Fruit fly (Drosophila melanogaster) whole organism, embryonic: Measurements from ENCODE around the gene CG14691.

Experiments
- Antp ChIP-seq: fragments of 200-800 bp; sonication (Bioruptor generic); optimal IDR thresholded peaks from 3 replicates; lab custom pipeline; 2016; ENCODE audit warnings: missing biosample characterization, missing genetic modification characterization
- Asciz ChIP-seq: fragments of 200-800 bp; sonication (Bioruptor generic); optimal IDR thresholded peaks from 2 replicates; lab custom pipeline; 2017; ENCODE audit warnings: missing biosample characterization, mild to moderate bottlenecking, missing genetic modification characterization, missing genetic modification reagents
- BtbVII ChIP-seq: fragments of 200-800 bp; sonication (Bioruptor generic); optimal IDR thresholded peaks from 3 replicates; lab custom pipeline; 2017; ENCODE audit warnings: missing biosample characterization, mild to moderate bottlenecking, missing genetic modification characterization
- CG10565 ChIP-seq: fragments of 200-800 bp; sonication (Bioruptor generic); optimal IDR thresholded peaks from 3 replicates; lab custom pipeline; 2016; ENCODE audit warnings: missing biosample characterization, mild to moderate bottlenecking, missing genetic modification characterization
- CG11247 ChIP-seq: fragments of 200-800 bp; sonication (Bioruptor generic); IDR thresholded peaks from 2 replicates; pipeline ENCODE4 v1.3.6; 2022; ENCODE audit warnings: missing biosample characterization, missing genetic modification characterization
- CG13894 ChIP-seq: fragments of 200-800 bp; sonication (Bioruptor generic); optimal IDR thresholded peaks from 3 replicates; lab custom pipeline; 2018; ENCODE audit warnings: missing biosample characterization, mild to moderate bottlenecking, missing genetic modification characterization, moderate library complexity
- CG1603 ChIP-seq: fragments of 200-800 bp; sonication (Bioruptor generic); optimal IDR thresholded peaks from 2 replicates; lab custom pipeline; 2019; ENCODE audit warnings: missing biosample characterization, mild to moderate bottlenecking, missing genetic modification characterization, moderate library complexity
- CG17361 ChIP-seq: fragments of 200-800 bp; sonication (Bioruptor generic); IDR thresholded peaks from 3 replicates; pipeline ENCODE4 v1.3.6; 2022; ENCODE audit warnings: missing biosample characterization, missing genetic modification characterization
- CG17802 ChIP-seq: fragments of 200-800 bp; sonication (Bioruptor generic); optimal IDR thresholded peaks from 2 replicates; lab custom pipeline; 2018; ENCODE audit warnings: missing biosample characterization, mild to moderate bottlenecking, missing genetic modification characterization, moderate library complexity
- CG18011 ChIP-seq: fragments of 200-800 bp; sonication (Bioruptor generic); optimal IDR thresholded peaks from 2 replicates; lab custom pipeline; 2017; ENCODE audit warnings: missing biosample characterization, missing genetic modification characterization, mild to moderate bottlenecking, moderate library complexity, missing genotype
- CG1832 ChIP-seq: fragments of 200-800 bp; sonication (Bioruptor generic); optimal IDR thresholded peaks from 2 replicates; lab custom pipeline; 2017; ENCODE audit warnings: missing biosample characterization, mild to moderate bottlenecking, missing genetic modification characterization, inconsistent platforms
- CG2875 ChIP-seq: fragments of 200-800 bp; sonication (Bioruptor generic); optimal IDR thresholded peaks from 2 replicates; lab custom pipeline; 2017; ENCODE audit warnings: missing biosample characterization, mild to moderate bottlenecking, missing genetic modification characterization, missing genetic modification reagents
- CG2889 ChIP-seq: fragments of 200-800 bp; sonication (Bioruptor generic); IDR thresholded peaks from 3 replicates; pipeline ENCODE4 v1.3.6; 2022; ENCODE audit warnings: missing biosample characterization, missing genetic modification characterization
- CG31441 ChIP-seq: fragments of 200-800 bp; sonication (Bioruptor generic); IDR thresholded peaks from 2 replicates; pipeline ENCODE4 v1.3.6; 2022; ENCODE audit warnings: missing biosample characterization, missing genetic modification characterization
- CG4404 ChIP-seq: fragments of 200-800 bp; sonication (Bioruptor generic); IDR thresholded peaks from 2 replicates; pipeline ENCODE4 v1.3.6; 2022; ENCODE audit warnings: missing biosample characterization, missing genetic modification characterization
- CG4617 ChIP-seq: fragments of 200-800 bp; sonication (Bioruptor generic); optimal IDR thresholded peaks from 3 replicates; lab custom pipeline; 2016; ENCODE audit warnings: missing biosample characterization, missing genetic modification characterization, borderline replicate concordance
- CG4730 ChIP-seq: fragments of 200-800 bp; sonication (Bioruptor generic); IDR thresholded peaks from 2 replicates; pipeline ENCODE4 v1.3.6; 2022; ENCODE audit warnings: missing biosample characterization, missing genetic modification characterization
- CG7987 ChIP-seq: fragments of 200-800 bp; sonication (Bioruptor generic); optimal IDR thresholded peaks from 2 replicates; lab custom pipeline; 2018; ENCODE audit warnings: missing biosample characterization, mild to moderate bottlenecking, missing genetic modification characterization, moderate library complexity
- CG8089 ChIP-seq: fragments of 200-800 bp; sonication (Bioruptor generic); optimal IDR thresholded peaks from 3 replicates; lab custom pipeline; 2016; ENCODE audit warnings: missing biosample characterization, missing genetic modification characterization
- CG8924 ChIP-seq: fragments of 200-800 bp; optimal IDR thresholded peaks from 3 replicates; lab custom pipeline; 2019; ENCODE audit warnings: missing biosample characterization, mild to moderate bottlenecking, missing genetic modification characterization, moderate library complexity
- CG8944 ChIP-seq: fragments of 200-800 bp; sonication (Bioruptor generic); optimal IDR thresholded peaks from 3 replicates; lab custom pipeline; 2016; ENCODE audit warnings: missing biosample characterization, missing genetic modification characterization
- Chrac-16 ChIP-seq: fragments of 200-800 bp; sonication (Bioruptor generic); optimal IDR thresholded peaks from 3 replicates; lab custom pipeline; 2016; ENCODE audit warnings: missing biosample characterization, missing genetic modification characterization
- Deaf1 ChIP-seq: fragments of 200-800 bp; optimal IDR thresholded peaks from 3 replicates; lab custom pipeline; 2019; ENCODE audit warnings: missing biosample characterization, mild to moderate bottlenecking, missing genetic modification characterization, moderate library complexity
- Elba2 ChIP-seq: fragments of 200-800 bp; sonication (Bioruptor generic); optimal IDR thresholded peaks from 3 replicates; lab custom pipeline; 2016; ENCODE audit warnings: missing biosample characterization, missing genetic modification characterization
- Fer2 ChIP-seq: fragments of 200-800 bp; sonication (Bioruptor generic); optimal IDR thresholded peaks from 2 replicates; lab custom pipeline; 2018; ENCODE audit warnings: missing biosample characterization, mild to moderate bottlenecking, missing genetic modification characterization, moderate library complexity
- HLH4C ChIP-seq: fragments of 200-800 bp; sonication (Bioruptor generic); IDR thresholded peaks from 3 replicates; pipeline ENCODE4 v1.3.6; 2022; ENCODE audit warnings: missing biosample characterization, missing genetic modification characterization; ENCODE audit not compliant: partially characterized antibody
- HmgZ ChIP-seq: fragments of 200-800 bp; sonication (Bioruptor generic); optimal IDR thresholded peaks from 2 replicates; lab custom pipeline; 2018; ENCODE audit warnings: missing biosample characterization, mild to moderate bottlenecking, missing genetic modification characterization
- Hr51 ChIP-seq, 2 experiments: fragments of 200-800 bp; sonication (Bioruptor generic); optimal IDR thresholded peaks; 2 replicates in 1 of 2; 3 replicates in 1 of 2; lab custom pipeline; 2016 to 2018; ENCODE audit warnings: missing biosample characterization in 2 of 2, missing genetic modification characterization in 2 of 2, mild to moderate bottlenecking in 1 of 2, moderate library complexity in 1 of 2
- Nf-YC ChIP-seq: fragments of 200-800 bp; optimal IDR thresholded peaks from 3 replicates; lab custom pipeline; 2019; ENCODE audit warnings: missing biosample characterization, mild to moderate bottlenecking, missing genetic modification characterization, moderate library complexity
- Stat92E ChIP-seq, 3 experiments: fragments of >200 bp in 2 of 3; fragments of 200-800 bp in 1 of 3; sonication (Bioruptor generic) in 1 of 3; optimal IDR thresholded peaks; 2 replicates each; lab custom pipeline; 2017 to 2019; ENCODE audit warnings: missing biosample characterization in 3 of 3, missing genetic modification characterization in 3 of 3, mild to moderate bottlenecking in 1 of 3, moderate library complexity in 1 of 3
- Trl ChIP-seq, 3 experiments: fragments of >200 bp in 2 of 3; fragments of 200-800 bp in 1 of 3; sonication (Bioruptor generic) in 1 of 3; optimal IDR thresholded peaks; 2 replicates in 1 of 3; 3 replicates in 2 of 3; lab custom pipeline; 2016 to 2017; ENCODE audit warnings: missing biosample characterization in 1 of 3, missing genetic modification characterization in 1 of 3
- ap ChIP-seq: fragments of 200-800 bp; sonication (Bioruptor generic); IDR thresholded peaks from 2 replicates; pipeline ENCODE4 v1.3.6; 2022; ENCODE audit warnings: missing biosample characterization, missing genetic modification characterization
- croc ChIP-seq: fragments of 200-800 bp; sonication (Bioruptor generic); conservative IDR thresholded peaks from 3 replicates; pipeline ENCODE4 v1.3.6; 2022; ENCODE audit warnings: missing biosample characterization, missing genetic modification characterization
- crp ChIP-seq, 2 experiments: fragments of 200-800 bp; sonication (Bioruptor generic); optimal IDR thresholded peaks; 2 replicates in 1 of 2; 3 replicates in 1 of 2; lab custom pipeline; 2017; ENCODE audit warnings: missing biosample characterization in 2 of 2, missing genetic modification characterization in 2 of 2, mild to moderate bottlenecking in 1 of 2, moderate library complexity in 1 of 2
- eyg ChIP-seq: fragments of 200-800 bp; sonication (Bioruptor generic); optimal IDR thresholded peaks from 3 replicates; lab custom pipeline; 2016; ENCODE audit warnings: missing biosample characterization, missing genetic modification characterization
- grn ChIP-seq: fragments of 200-800 bp; sonication (Bioruptor generic); optimal IDR thresholded peaks from 3 replicates; lab custom pipeline; 2017; ENCODE audit warnings: missing biosample characterization, missing genetic modification characterization
- nmo ChIP-seq: fragments of 200-800 bp; sonication (Bioruptor generic); optimal IDR thresholded peaks from 2 replicates; lab custom pipeline; 2018; ENCODE audit warnings: missing biosample characterization, mild to moderate bottlenecking, missing genetic modification characterization, moderate library complexity
- otp ChIP-seq: fragments of 200-800 bp; sonication (Bioruptor generic); IDR thresholded peaks from 3 replicates; pipeline ENCODE4, ENCODE4 v1.3.6; 2022; ENCODE audit warnings: missing biosample characterization, missing genetic modification characterization
- peb ChIP-seq: fragments of 200-800 bp; sonication (Bioruptor generic); IDR thresholded peaks from 2 replicates; pipeline ENCODE4 v1.3.6; 2022; ENCODE audit warnings: missing biosample characterization, missing genetic modification characterization
- sc ChIP-seq, 3 experiments: fragments of >200 bp in 2 of 3; fragments of 200-800 bp in 1 of 3; sonication (Bioruptor generic) in 1 of 3; optimal IDR thresholded peaks; 2 replicates in 2 of 3; 3 replicates in 1 of 3; lab custom pipeline; 2017; ENCODE audit warnings: mild to moderate bottlenecking in 1 of 3, missing biosample characterization in 1 of 3, missing genetic modification characterization in 1 of 3, missing genetic modification reagents in 1 of 3
- sens-2 ChIP-seq: fragments of 200-800 bp; sonication (Bioruptor generic); IDR thresholded peaks from 2 replicates; pipeline ENCODE4 v1.3.6; 2022; ENCODE audit warnings: missing biosample characterization, missing genetic modification characterization
- slbo ChIP-seq: fragments of 200-800 bp; sonication (Bioruptor generic); IDR thresholded peaks from 2 replicates; pipeline ENCODE4 v1.3.6; 2022; ENCODE audit warnings: missing biosample characterization, missing genetic modification characterization
- slp2 ChIP-seq: fragments of 200-800 bp; sonication (Bioruptor generic); optimal IDR thresholded peaks from 2 replicates; lab custom pipeline; 2016; ENCODE audit warnings: missing biosample characterization, missing genetic modification characterization
- twi ChIP-seq: fragments of 200-800 bp; optimal IDR thresholded peaks from 2 replicates; lab custom pipeline; 2019; ENCODE audit warnings: missing biosample characterization, mild to moderate bottlenecking, missing genetic modification characterization, moderate library complexity
- unc-4 ChIP-seq: fragments of 200-800 bp; sonication (Bioruptor generic); IDR thresholded peaks from 2 replicates; pipeline ENCODE4 v1.3.6; 2022; ENCODE audit warnings: missing biosample characterization, missing genetic modification characterization; ENCODE audit not compliant: partially characterized antibody
- zfh2 ChIP-seq: fragments of 200-800 bp; sonication (Bioruptor generic); optimal IDR thresholded peaks from 2 replicates; lab custom pipeline; 2016; ENCODE audit warnings: missing biosample characterization, missing genetic modification characterization

The CG14691 gene

DNA sequence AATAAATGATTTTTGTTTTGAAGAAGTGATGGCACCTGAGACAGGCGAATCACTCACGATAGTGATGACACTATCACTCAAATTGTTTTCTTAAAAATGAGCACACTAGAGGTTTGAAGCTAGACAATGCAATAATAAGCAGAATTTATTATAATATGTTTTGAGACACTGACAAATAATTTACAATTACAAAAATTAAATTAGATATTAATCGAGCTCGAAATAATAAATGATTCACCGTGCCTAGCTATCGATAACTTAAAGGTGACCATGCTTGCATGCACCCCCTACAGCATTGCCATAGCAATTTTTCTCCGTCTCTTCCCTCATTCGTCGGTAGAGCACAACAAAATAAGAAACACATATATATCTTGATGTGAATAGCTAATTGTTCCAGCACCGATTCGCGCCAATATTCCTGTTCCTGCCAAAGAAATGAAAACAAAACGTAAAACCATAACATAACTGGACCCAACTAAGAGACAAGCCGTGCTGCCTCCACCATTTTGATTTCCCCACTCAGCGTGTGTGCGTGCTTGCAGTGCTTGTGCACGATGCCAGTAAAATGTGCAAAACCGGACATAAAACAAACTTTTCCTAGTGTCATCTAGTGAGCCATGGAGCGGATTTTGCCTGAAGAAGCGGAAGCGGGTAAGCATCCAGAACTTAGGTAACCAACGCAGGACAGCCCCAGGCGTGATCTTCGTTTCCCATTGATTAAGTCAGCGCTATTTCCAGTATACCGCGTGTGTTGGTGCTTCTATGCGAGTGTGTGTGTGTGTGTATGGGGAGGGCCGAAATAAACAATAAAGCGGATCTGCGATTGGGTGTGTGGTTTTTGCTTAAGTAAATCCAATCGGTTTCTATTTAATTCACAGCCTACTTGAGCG lies 5.8 kb upstream of the CG14691 start, which contains the start of the genes MED7 and Cap-H2 (continued):
- peak; percentile 19 for TF ChIP-seq CG7987 (GFP tag; lab: Kevin White, UChicago)
- TF ChIP-seq CG10565 (GFP tag; lab: Kevin White, UChicago), result peak; percentile 5
- TF ChIP-seq CG1832 (GFP tag; lab: Kevin White, UChicago), result no peak
- peak in 1 of 2 experiments; percentile 11 for TF ChIP-seq Trl (optimal IDR thresholded peaks at IDR 0.05; lab: Kevin White, UChicago)
- peak; percentile 71 for TF ChIP-seq Trl (GFP tag; optimal IDR thresholded peaks at IDR 0.05; lab: Kevin White, UChicago)
- TF ChIP-seq CG17802 (tag; lab: Kevin White, UChicago), result peak; percentile 0
- peak; percentile 97 for TF ChIP-seq nmo (GFP tag; lab: Kevin White, UChicago)
- TF ChIP-seq Deaf1, result no peak
- no peak for TF ChIP-seq CG13894 (tag; lab: Kevin White, UChicago)
- peak; percentile 79 for TF ChIP-seq zfh2 (GFP tag; lab: Kevin White, UChicago)
- peak; percentile 77 for TF ChIP-seq CG4730 (GFP tag; lab: Robert Waterston, UW)
- peak in 1 of 2 experiments; percentile 85 for TF ChIP-seq Hr51 (GFP tag; optimal IDR thresholded peaks at IDR 0.05; lab: Kevin White, UChicago)
- peak; percentile 81 for TF ChIP-seq Fer2 (tag; lab: Kevin White, UChicago)
- TF ChIP-seq otp (GFP tag; lab: Robert Waterston, UW), result peak; percentile 40; the same call in 1 of the 3 replicates
- peak; percentile 98 for TF ChIP-seq CG4617 (GFP tag; lab: Kevin White, UChicago)
- TF ChIP-seq CG8924 (tag; lab: Kevin White, UChicago), result peak; percentile 76
- peak; percentile 98 for TF ChIP-seq unc-4
- TF ChIP-seq eyg (GFP tag; lab: Kevin White, UChicago), result no peak
- TF ChIP-seq croc (GFP tag; lab: Robert Waterston, UW), result peak; percentile 72
- peak; percentile 88 for TF ChIP-seq Chrac-16 (GFP tag; lab: Kevin White, UChicago)
- TF ChIP-seq HmgZ, result peak; percentile 74
- peak; percentile 68 for TF ChIP-seq twi (tag; lab: Kevin White, UChicago)
- TF ChIP-seq CG1603 (tag; lab: Kevin White, UChicago), result peak; percentile 80
- peak in 1 of 2 experiments; percentile 34 for TF ChIP-seq crp (GFP tag; optimal IDR thresholded peaks at IDR 0.05; lab: Kevin White, UChicago)
- peak in 1 of 3 experiments; percentile 89 for TF ChIP-seq Stat92E (GFP tag; optimal IDR thresholded peaks at IDR 0.05; lab: Kevin White, UChicago)
- no peak for TF ChIP-seq sc (optimal IDR thresholded peaks at IDR 0.05; lab: Kevin White, UChicago)
- peak; percentile 3 for TF ChIP-seq sc (GFP tag; optimal IDR thresholded peaks at IDR 0.05; lab: Kevin White, UChicago)
- TF ChIP-seq CG18011 (GFP tag; lab: Kevin White, UChicago), result peak; percentile 6
- peak; percentile 56 for TF ChIP-seq slp2 (GFP tag; lab: Kevin White, UChicago)
- peak; percentile 80 for TF ChIP-seq CG8944
- peak; percentile 84 for TF ChIP-seq CG4404 (GFP tag; lab: Robert Waterston, UW)
- TF ChIP-seq CG8089 (GFP tag; lab: Kevin White, UChicago), result peak; percentile 61
- TF ChIP-seq peb, result peak; percentile 53; the same call in 1 of the 2 replicates
- TF ChIP-seq grn (GFP tag; lab: Kevin White, UChicago), result peak; percentile 20
- TF ChIP-seq CG2889 (GFP tag; lab: Robert Waterston, UW), result peak; percentile 62; the same call in 1 of the 3 replicates
- peak; percentile 58; the same call in 1 of the 2 replicates for TF ChIP-seq ap (GFP tag; lab: Robert Waterston, UW)
- TF ChIP-seq CG11247 (GFP tag; lab: Robert Waterston, UW), result peak; percentile 73
- peak; percentile 75 for TF ChIP-seq Antp
- TF ChIP-seq HLH4C (GFP tag; lab: Robert Waterston, UW), result peak; percentile 97
- TF ChIP-seq slbo, result peak; percentile 90
- peak; percentile 81 for TF ChIP-seq CG17361 (GFP tag; lab: Robert Waterston, UW)
- TF ChIP-seq sens-2 (GFP tag; lab: Robert Waterston, UW), result peak; percentile 46; the same call in 1 of the 2 replicates
- TF ChIP-seq Elba2, result peak; percentile 53
- no peak; the same call in none of the 2 replicates for TF ChIP-seq CG31441
- TF ChIP-seq Asciz, result peak; percentile 36
- TF ChIP-seq Nf-YC, result peak; percentile 77
- TF ChIP-seq CG2875 (GFP tag; lab: Kevin White, UChicago), result no peak
- TF ChIP-seq BtbVII, result peak; percentile 5
